Fruit fly (Drosophila melanogaster) whole organism, embryonic: ENCODE data around the gene park.
A peak's percentile ranks its signal among the peaks of the same experiment; 100 is the strongest.

Experiments used
- B-H2 ChIP-seq: fragments of 200-800 bp; sonication (Bioruptor generic); optimal IDR thresholded peaks from 2 replicates; lab custom pipeline; 2018; ENCODE audit warnings: missing biosample characterization, mild to moderate bottlenecking, missing genetic modification characterization
- CG10431 ChIP-seq: fragments of 200-800 bp; sonication (Bioruptor generic); optimal IDR thresholded peaks from 3 replicates; lab custom pipeline; 2018; ENCODE audit warnings: missing biosample characterization, mild to moderate bottlenecking, missing genetic modification characterization
- CG11560 ChIP-seq: fragments of 200-800 bp; sonication (Bioruptor generic); IDR thresholded peaks from 3 replicates; pipeline ENCODE4 v1.3.6; 2022; ENCODE audit warnings: missing biosample characterization, missing genetic modification characterization
- CG12744 ChIP-seq: fragments of 200-800 bp; sonication (Bioruptor generic); optimal IDR thresholded peaks from 2 replicates; lab custom pipeline; 2016; ENCODE audit warnings: missing biosample characterization, missing genetic modification characterization
- CG15514 ChIP-seq: fragments of 200-800 bp; sonication (Bioruptor generic); optimal IDR thresholded peaks from 3 replicates; lab custom pipeline; 2017; ENCODE audit warnings: missing biosample characterization, missing genetic modification characterization, mild to moderate bottlenecking, moderate library complexity, missing genetic modification reagents
- CG16779 ChIP-seq: fragments of 200-800 bp; sonication (Bioruptor generic); IDR thresholded peaks from 2 replicates; pipeline ENCODE4 v1.3.6; 2022; ENCODE audit warnings: missing biosample characterization, missing genetic modification characterization
- CG2199 ChIP-seq: fragments of 200-800 bp; sonication (Bioruptor generic); IDR thresholded peaks from 3 replicates; pipeline ENCODE4 v1.3.6; 2022; ENCODE audit warnings: missing biosample characterization, missing genetic modification characterization
- CG2678 ChIP-seq: fragments of 200-800 bp; sonication (Bioruptor generic); optimal IDR thresholded peaks from 3 replicates; lab custom pipeline; 2019; ENCODE audit warnings: missing biosample characterization, mild to moderate bottlenecking, missing genetic modification characterization, moderate library complexity
- CG32532 ChIP-seq: fragments of 200-800 bp; sonication (Bioruptor generic); IDR thresholded peaks from 2 replicates; pipeline ENCODE4 v1.3.6; 2022; ENCODE audit warnings: missing biosample characterization, missing genetic modification characterization
- CG33557 ChIP-seq: fragments of 200-800 bp; sonication (Bioruptor generic); optimal IDR thresholded peaks from 2 replicates; lab custom pipeline; 2019; ENCODE audit warnings: missing biosample characterization, mild to moderate bottlenecking, missing genetic modification characterization, moderate library complexity
- CG34422 ChIP-seq: fragments of 200-800 bp; sonication (Bioruptor generic); IDR thresholded peaks from 3 replicates; pipeline ENCODE4 v1.3.6; 2022; ENCODE audit warnings: missing biosample characterization, missing genetic modification characterization
- CG3847 ChIP-seq: fragments of 200-800 bp; sonication (Bioruptor generic); IDR thresholded peaks from 2 replicates; pipeline ENCODE4 v1.3.6; 2022; ENCODE audit warnings: missing biosample characterization, missing genetic modification characterization
- CG3995 ChIP-seq: fragments of 200-800 bp; sonication (Bioruptor generic); optimal IDR thresholded peaks from 3 replicates; lab custom pipeline; 2016; ENCODE audit warnings: missing biosample characterization, missing genetic modification characterization
- CG6689 ChIP-seq: fragments of 200-800 bp; sonication (Bioruptor generic); IDR thresholded peaks from 2 replicates; pipeline ENCODE4 v1.3.6; 2022; ENCODE audit warnings: missing biosample characterization, missing genetic modification characterization
- CG6765 ChIP-seq: fragments of 200-800 bp; sonication (Bioruptor generic); optimal IDR thresholded peaks from 3 replicates; lab custom pipeline; 2017; ENCODE audit warnings: missing biosample characterization, mild to moderate bottlenecking, missing genetic modification characterization
- CG6854 ChIP-seq: fragments of 200-800 bp; sonication (Bioruptor generic); optimal IDR thresholded peaks from 3 replicates; lab custom pipeline; 2017; ENCODE audit warnings: missing biosample characterization, mild to moderate bottlenecking, missing genetic modification characterization
- CG8290 ChIP-seq, 3 experiments: fragments of 200-800 bp; sonication (Bioruptor generic); optimal IDR thresholded peaks; 2 replicates each; lab custom pipeline; 2016 to 2019; ENCODE audit warnings: missing biosample characterization in 3 of 3, missing genetic modification characterization in 3 of 3, mild to moderate bottlenecking in 2 of 3, moderate library complexity in 1 of 3
- CG9932 ChIP-seq: fragments of 200-800 bp; sonication (Bioruptor generic); IDR thresholded peaks from 2 replicates; pipeline ENCODE4 v1.3.6; 2022; ENCODE audit warnings: missing biosample characterization, missing genetic modification characterization
- Dbx ChIP-seq: fragments of 200-800 bp; sonication (Bioruptor generic); IDR thresholded peaks from 3 replicates; pipeline ENCODE4 v1.3.6; 2022; ENCODE audit warnings: missing biosample characterization, missing genetic modification characterization
- Deaf1 ChIP-seq: fragments of 200-800 bp; optimal IDR thresholded peaks from 3 replicates; lab custom pipeline; 2019; ENCODE audit warnings: missing biosample characterization, mild to moderate bottlenecking, missing genetic modification characterization, moderate library complexity
- Ets97D ChIP-seq: fragments of 200-800 bp; sonication (Bioruptor generic); optimal IDR thresholded peaks from 3 replicates; lab custom pipeline; 2016; ENCODE audit warnings: missing biosample characterization, missing genetic modification characterization
- Gug ChIP-seq: fragments of 200-800 bp; sonication (Bioruptor generic); IDR thresholded peaks from 4 replicates; pipeline ENCODE4 v1.3.6; 2022; ENCODE audit warnings: missing biosample characterization, missing genetic modification characterization
- HLHmδ ChIP-seq: fragments of 200-800 bp; sonication (Bioruptor generic); optimal IDR thresholded peaks from 2 replicates; lab custom pipeline; 2018; ENCODE audit warnings: missing biosample characterization, mild to moderate bottlenecking, missing genetic modification characterization, moderate library complexity
- Hand ChIP-seq: fragments of 200-800 bp; sonication (Bioruptor generic); optimal IDR thresholded peaks from 2 replicates; lab custom pipeline; 2017; ENCODE audit warnings: mild to moderate bottlenecking, missing biosample characterization, missing genetic modification reagents, missing genetic modification characterization
- Lhr ChIP-seq: fragments of 200-800 bp; sonication (Bioruptor generic); optimal IDR thresholded peaks from 3 replicates; lab custom pipeline; 2017; ENCODE audit warnings: mild to moderate bottlenecking, missing biosample characterization, missing genetic modification reagents, missing genetic modification characterization
- MESR4 ChIP-seq: fragments of 200-800 bp; sonication (Bioruptor generic); optimal IDR thresholded peaks from 2 replicates; lab custom pipeline; 2018; ENCODE audit warnings: missing biosample characterization, mild to moderate bottlenecking, missing genetic modification characterization, moderate library complexity
- Mrtf ChIP-seq: fragments of 200-800 bp; sonication (Bioruptor generic); IDR thresholded peaks from 3 replicates; pipeline ENCODE4 v1.3.6; 2022; ENCODE audit warnings: missing biosample characterization, missing genetic modification characterization
- Nf-YC ChIP-seq: fragments of 200-800 bp; optimal IDR thresholded peaks from 3 replicates; lab custom pipeline; 2019; ENCODE audit warnings: missing biosample characterization, mild to moderate bottlenecking, missing genetic modification characterization, moderate library complexity
- Ptx1 ChIP-seq: fragments of 200-800 bp; sonication (Bioruptor generic); IDR thresholded peaks from 2 replicates; pipeline ENCODE4 v1.3.6; 2022; ENCODE audit warnings: missing biosample characterization, missing genetic modification characterization
- Rfx ChIP-seq: fragments of 200-800 bp; sonication (Bioruptor generic); IDR thresholded peaks from 2 replicates; pipeline ENCODE4 v1.3.6; 2022; ENCODE audit warnings: missing biosample characterization, missing genetic modification characterization
- Six4 ChIP-seq: fragments of 200-800 bp; sonication (Bioruptor generic); optimal IDR thresholded peaks from 2 replicates; lab custom pipeline; 2016; ENCODE audit warnings: missing biosample characterization, missing genetic modification characterization
- Ssrp ChIP-seq: fragments of 200-800 bp; sonication (Bioruptor generic); optimal IDR thresholded peaks from 2 replicates; lab custom pipeline; 2018; ENCODE audit warnings: missing biosample characterization, mild to moderate bottlenecking, missing genetic modification characterization, moderate library complexity
- Stat92E ChIP-seq, 3 experiments: fragments of >200 bp in 2 of 3; fragments of 200-800 bp in 1 of 3; sonication (Bioruptor generic) in 1 of 3; optimal IDR thresholded peaks; 2 replicates each; lab custom pipeline; 2017 to 2019; ENCODE audit warnings: missing biosample characterization in 3 of 3, missing genetic modification characterization in 3 of 3, mild to moderate bottlenecking in 1 of 3, moderate library complexity in 1 of 3
- Trl ChIP-seq, 3 experiments: fragments of >200 bp in 2 of 3; fragments of 200-800 bp in 1 of 3; sonication (Bioruptor generic) in 1 of 3; optimal IDR thresholded peaks; 2 replicates in 1 of 3; 3 replicates in 2 of 3; lab custom pipeline; 2016 to 2017; ENCODE audit warnings: missing biosample characterization in 1 of 3, missing genetic modification characterization in 1 of 3
- dmrt11E ChIP-seq: fragments of 200-800 bp; sonication (Bioruptor generic); optimal IDR thresholded peaks from 3 replicates; lab custom pipeline; 2018; ENCODE audit warnings: missing biosample characterization, mild to moderate bottlenecking, missing genetic modification characterization, moderate library complexity
- fu2 ChIP-seq: fragments of 200-800 bp; sonication (Bioruptor generic); optimal IDR thresholded peaks from 2 replicates; lab custom pipeline; 2016; ENCODE audit warnings: missing biosample characterization, missing genetic modification characterization
- gcm2 ChIP-seq: fragments of 200-800 bp; sonication (Bioruptor generic); optimal IDR thresholded peaks from 2 replicates; lab custom pipeline; 2016; ENCODE audit warnings: missing biosample characterization, missing genetic modification characterization
- ind ChIP-seq: fragments of 200-800 bp; sonication (Bioruptor generic); optimal IDR thresholded peaks from 3 replicates; lab custom pipeline; 2016; ENCODE audit warnings: missing biosample characterization, missing genetic modification characterization
- jigr1 ChIP-seq: fragments of 200-800 bp; sonication (Bioruptor generic); IDR thresholded peaks from 3 replicates; pipeline ENCODE4 v1.3.6; 2022; ENCODE audit warnings: missing biosample characterization, missing genetic modification characterization
- jumu ChIP-seq: fragments of 200-800 bp; sonication (Bioruptor generic); optimal IDR thresholded peaks from 3 replicates; lab custom pipeline; 2016; ENCODE audit warnings: missing biosample characterization, missing genetic modification characterization
- luna ChIP-seq: fragments of 200-800 bp; sonication (Bioruptor generic); optimal IDR thresholded peaks from 2 replicates; lab custom pipeline; 2016; ENCODE audit warnings: missing biosample characterization, missing genetic modification characterization
- maf-S ChIP-seq: fragments of 200-800 bp; sonication (Bioruptor generic); optimal IDR thresholded peaks from 2 replicates; lab custom pipeline; 2016; ENCODE audit warnings: missing biosample characterization, missing genetic modification characterization
- nom ChIP-seq: fragments of 200-800 bp; sonication (Bioruptor generic); optimal IDR thresholded peaks from 2 replicates; lab custom pipeline; 2017; ENCODE audit warnings: missing biosample characterization, missing genetic modification characterization, mild to moderate bottlenecking, moderate library complexity, missing genetic modification reagents
- odd ChIP-seq: fragments of 200-800 bp; sonication (Bioruptor generic); optimal IDR thresholded peaks from 2 replicates; lab custom pipeline; 2017; ENCODE audit warnings: missing biosample characterization, mild to moderate bottlenecking, missing genetic modification characterization
- pzg ChIP-seq: fragments of 200-800 bp; sonication (Bioruptor generic); optimal IDR thresholded peaks from 3 replicates; lab custom pipeline; 2018; ENCODE audit warnings: missing biosample characterization, mild to moderate bottlenecking, missing genetic modification characterization, moderate library complexity
- ranshi ChIP-seq: fragments of 200-800 bp; sonication (Bioruptor generic); IDR thresholded peaks from 2 replicates; pipeline ENCODE4 v1.3.6; 2022; ENCODE audit warnings: missing biosample characterization, missing genetic modification characterization
- scrt ChIP-seq: fragments of 200-800 bp; sonication (Bioruptor generic); optimal IDR thresholded peaks from 2 replicates; lab custom pipeline; 2018; ENCODE audit warnings: missing biosample characterization, mild to moderate bottlenecking, missing genetic modification characterization, moderate library complexity
- sens ChIP-seq: fragments of 200-800 bp; sonication (Bioruptor generic); peaks from one replicate; lab custom pipeline; 2016; ENCODE audit warnings: missing biosample characterization, missing genetic modification characterization
- slp2 ChIP-seq: fragments of 200-800 bp; sonication (Bioruptor generic); optimal IDR thresholded peaks from 2 replicates; lab custom pipeline; 2016; ENCODE audit warnings: missing biosample characterization, missing genetic modification characterization
- zf30C ChIP-seq: fragments of 200-800 bp; sonication (Bioruptor generic); optimal IDR thresholded peaks from 3 replicates; lab custom pipeline; 2018; ENCODE audit warnings: missing biosample characterization, mild to moderate bottlenecking, missing genetic modification characterization

Gene park

dm6 chr3L:21193170-21193569 is 3.5 kb downstream of the park start, which contains the start of gene CG42337 (continued):
- peak; percentile 88 for TF ChIP-seq CG16779 (GFP tag; lab: Robert Waterston, UW)
- TF ChIP-seq HLHmδ (GFP tag; lab: Kevin White, UChicago) = no peak
- no peak for TF ChIP-seq CG12744 (GFP tag; lab: Kevin White, UChicago)
- no peak for TF ChIP-seq CG6689 (GFP tag; lab: Robert Waterston, UW)
- TF ChIP-seq dmrt11E (tag; lab: Kevin White, UChicago) = no peak
- no peak for TF ChIP-seq CG9932 (GFP tag; lab: Robert Waterston, UW)
- no peak for TF ChIP-seq CG33557 (GFP tag; lab: Kevin White, UChicago)
- TF ChIP-seq jigr1 (GFP tag; lab: Robert Waterston, UW) = no peak
- TF ChIP-seq pzg (GFP tag; lab: Kevin White, UChicago) = no peak
- TF ChIP-seq luna = no peak
- TF ChIP-seq CG2199 (GFP tag; lab: Robert Waterston, UW) = no peak
- no peak for TF ChIP-seq CG32532 (GFP tag; lab: Robert Waterston, UW)
- TF ChIP-seq Ets97D = no peak
- TF ChIP-seq CG11560 (tag; lab: Robert Waterston, UW) = no peak
- TF ChIP-seq CG34422 (GFP tag; lab: Robert Waterston, UW) = 0 out of 3 replicates have a peak, but pooled peaks have one; percentile 29
- TF ChIP-seq Mrtf (GFP tag; lab: Robert Waterston, UW) = 0 out of 3 replicates have a peak, but pooled peaks have one; percentile 37
- TF ChIP-seq Stat92E (GFP tag; optimal IDR thresholded peaks at IDR 0.05; lab: Kevin White, UChicago) = no peak
- TF ChIP-seq CG8290 (GFP tag; optimal IDR thresholded peaks at IDR 0.05; lab: Kevin White, UChicago) = no peak
- peak in 1 of 2 experiments; percentile 7 for TF ChIP-seq CG8290 (tag; optimal IDR thresholded peaks at IDR 0.05; lab: Kevin White, UChicago)
- TF ChIP-seq jumu = no peak
- TF ChIP-seq ind (GFP tag; lab: Kevin White, UChicago) = no peak
- TF ChIP-seq maf-S (GFP tag; lab: Kevin White, UChicago) = no peak
- no peak for TF ChIP-seq Six4 (GFP tag; lab: Kevin White, UChicago)
- TF ChIP-seq odd (GFP tag; lab: Kevin White, UChicago) = no peak
- TF ChIP-seq sens (GFP tag; lab: Kevin White, UChicago) = no peak
- peak; percentile 3 for TF ChIP-seq scrt (GFP tag; lab: Kevin White, UChicago)
- no peak for TF ChIP-seq Lhr (GFP tag; lab: Kevin White, UChicago)

dm6 chr3L:21192024-21192423 is 4.6 kb downstream of the park start:
- TF ChIP-seq B-H2 (GFP tag; lab: Kevin White, UChicago) (peak; percentile 10), slp2 (GFP tag; lab: Kevin White, UChicago) (no peak), Hand (GFP tag; lab: Kevin White, UChicago) (peak; percentile 40), Dbx (0 out of 3 replicates have a peak, but pooled peaks have one; percentile 9), ranshi (GFP tag; lab: Robert Waterston, UW) (no peak), Deaf1 (tag; lab: Kevin White, UChicago) (peak; percentile 28), CG3995 (no peak), nom (GFP tag; lab: Kevin White, UChicago) (peak; percentile 33), Ssrp (no peak), Gug (GFP tag; lab: Robert Waterston, UW) (no peak), zf30C (GFP tag; lab: Kevin White, UChicago) (no peak), CG2678 (tag; lab: Kevin White, UChicago) (no peak), CG6765 (peak; percentile 60), Nf-YC (tag; lab: Kevin White, UChicago) (no peak), Trl (optimal IDR thresholded peaks at IDR 0.05; lab: Kevin White, UChicago) (peak; percentile 24 to 25), Trl (GFP tag; optimal IDR thresholded peaks at IDR 0.05; lab: Kevin White, UChicago) (no peak), Rfx (peak; percentile 31; the same call in 1 of the 2 replicates), CG6854 (peak; percentile 33), scrt (GFP tag; lab: Kevin White, UChicago) (peak; percentile 66), gcm2 (GFP tag; lab: Kevin White, UChicago) (no peak), CG3847 (GFP tag; lab: Robert Waterston, UW) (no peak), CG15514 (peak; percentile 32), MESR4 (GFP tag; lab: Kevin White, UChicago) (no peak), Ptx1 (no peak), CG10431 (GFP tag; lab: Kevin White, UChicago) (no peak), fu2 (GFP tag; lab: Kevin White, UChicago) (no peak)
